Worm (Caenorhabditis elegans): ENCODE measurements around the gene F59E12.9.

The F59E12.9 gene

DNA sequence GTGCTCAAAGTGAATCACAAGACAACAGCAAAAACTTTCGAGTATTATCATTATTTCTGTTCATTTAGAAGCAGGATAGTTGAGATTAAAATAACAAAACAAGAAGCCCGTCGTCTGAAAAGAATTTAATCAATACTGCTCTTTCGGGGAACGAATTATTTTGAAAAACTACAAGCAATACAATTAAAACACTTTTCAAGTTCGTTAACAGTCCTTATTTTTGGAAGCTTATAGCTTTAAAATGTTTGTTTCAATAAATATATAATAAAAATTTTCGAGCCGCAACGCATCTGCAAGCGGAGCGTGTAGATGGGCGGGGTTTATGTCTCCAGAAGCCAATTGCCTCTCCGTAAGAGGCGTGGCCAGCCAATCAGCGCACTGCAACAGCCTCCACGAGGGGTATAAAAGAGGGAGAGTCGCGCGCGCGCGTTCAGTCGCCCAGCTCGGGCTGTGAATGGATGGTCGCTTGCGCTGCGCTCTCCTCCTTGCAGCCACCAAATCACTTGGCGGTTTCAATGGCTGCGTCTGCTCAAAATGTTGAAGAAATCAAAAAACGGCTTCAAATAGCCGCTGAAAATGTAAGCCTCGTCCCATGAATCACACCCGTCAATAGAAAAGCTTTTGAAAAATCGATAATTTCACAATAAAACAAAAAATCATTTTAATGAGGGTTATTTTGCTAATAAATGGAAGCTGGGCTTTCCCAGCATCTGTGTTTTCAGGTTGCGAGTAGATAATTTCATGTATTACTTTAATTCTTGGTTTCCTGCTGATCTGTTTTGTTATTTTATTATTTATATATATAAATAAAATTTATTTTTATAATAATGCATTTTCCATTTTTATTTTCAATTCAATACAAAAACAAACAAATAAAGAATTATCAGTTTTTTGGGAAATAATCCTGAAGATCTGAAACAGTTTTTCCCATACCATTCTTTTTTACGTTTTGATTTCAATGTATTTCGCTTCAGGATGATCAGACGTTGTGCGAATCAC lies 14.2 kb upstream of the F59E12.9 start, which contains the start of the genes ift-43 and mdt-26:
Gene ift-43 (minus strand): TSS at position 51 of the 999 bp plus-strand sequence.
Gene mdt-26 (plus strand): TSS at position 446 of the 999 bp plus-strand sequence.
- TF ChIP-seq lin-39 (tag; optimal IDR thresholded peaks at IDR 0.05): no peak
- peak; percentile 54 for TF ChIP-seq nhr-237 (tag; optimal IDR thresholded peaks at IDR 0.05)
- TF ChIP-seq nhr-12 (tag; optimal IDR thresholded peaks at IDR 0.05): no peak
- peak; percentile 81 for TF ChIP-seq egl-27 (tag; optimal IDR thresholded peaks at IDR 0.05)
- peak; percentile 80 for TF ChIP-seq crh-2 (tag; optimal IDR thresholded peaks at IDR 0.05)
- TF ChIP-seq snpc-4 (tag; optimal IDR thresholded peaks at IDR 0.05): no peak
- TF ChIP-seq ZK546.5 (tag; optimal IDR thresholded peaks at IDR 0.05): peak; percentile 3
- peak; percentile 20 for TF ChIP-seq blmp-1 (tag; optimal IDR thresholded peaks at IDR 0.05; ENCODE audit: insufficient read depth)
- peak; percentile 78 to 88 for TF ChIP-seq lsy-2 (tag; optimal IDR thresholded peaks at IDR 0.05)
- TF ChIP-seq nhr-77 (tag; optimal IDR thresholded peaks at IDR 0.05): no peak
- TF ChIP-seq F13H6.1 (tag; optimal IDR thresholded peaks at IDR 0.05): peak; percentile 85
- no peak for TF ChIP-seq aly-2 (tag; optimal IDR thresholded peaks at IDR 0.05)
- TF ChIP-seq unc-62 (GFP tag; optimal IDR thresholded peaks at IDR 0.05): no peak
- no peak for TF ChIP-seq nhr-23 (tag; optimal IDR thresholded peaks at IDR 0.05)
- peak; percentile 89 for TF ChIP-seq lin-11 (tag; optimal IDR thresholded peaks at IDR 0.05)
- TF ChIP-seq ztf-1 (GFP tag; conservative IDR thresholded peaks at IDR 0.05): no peak
- peak; percentile 57 for TF ChIP-seq gmeb-1 (tag; optimal IDR thresholded peaks at IDR 0.05)
- peak; percentile 81 for TF ChIP-seq ceh-16 (tag; optimal IDR thresholded peaks at IDR 0.05)
- TF ChIP-seq alr-1 (tag; optimal IDR thresholded peaks at IDR 0.05): no peak
- no peak for TF ChIP-seq dmd-4 (tag; optimal IDR thresholded peaks at IDR 0.05)
- no peak for TF ChIP-seq peb-1 (tag; optimal IDR thresholded peaks at IDR 0.05)
- no peak for TF ChIP-seq elt-1 (tag; optimal IDR thresholded peaks at IDR 0.05)
- no peak for TF ChIP-seq elt-3 (tag; optimal IDR thresholded peaks at IDR 0.05)
- TF ChIP-seq skn-1 (tag; optimal IDR thresholded peaks at IDR 0.05): no peak
- peak; percentile 62 for TF ChIP-seq nhr-129 (tag; optimal IDR thresholded peaks at IDR 0.05)
- TF ChIP-seq nhr-6 (tag; optimal IDR thresholded peaks at IDR 0.05): peak; percentile 68
- no peak for TF ChIP-seq nhr-11 (tag; optimal IDR thresholded peaks at IDR 0.05)
- TF ChIP-seq ztf-11 (tag; optimal IDR thresholded peaks at IDR 0.05): no peak
- TF ChIP-seq nhr-25 (tag; optimal IDR thresholded peaks at IDR 0.05): peak; percentile 51
- peak; percentile 78 for TF ChIP-seq unc-55 (GFP tag; optimal IDR thresholded peaks at IDR 0.05)
- peak; percentile 78 for TF ChIP-seq nhr-21 (tag; optimal IDR thresholded peaks at IDR 0.05)
- TF ChIP-seq sma-3 (GFP tag; optimal IDR thresholded peaks at IDR 0.05): peak; percentile 81
- peak; percentile 100 for TF ChIP-seq ama-1 (optimal IDR thresholded peaks at IDR 0.05)
- TF ChIP-seq sem-4 (tag; optimal IDR thresholded peaks at IDR 0.05): peak; percentile 67
- peak; percentile 61 for TF ChIP-seq zag-1 (tag; optimal IDR thresholded peaks at IDR 0.05)
- peak; percentile 75 for TF ChIP-seq sma-9 (GFP tag; optimal IDR thresholded peaks at IDR 0.05)
- no peak for TF ChIP-seq sma-9 (tag; optimal IDR thresholded peaks at IDR 0.05)
- peak; percentile 50 for TF ChIP-seq C34F6.9 (tag; optimal IDR thresholded peaks at IDR 0.05)
- peak; percentile 34 for TF ChIP-seq mab-5 (tag; optimal IDR thresholded peaks at IDR 0.05)
- no peak for TF ChIP-seq mbf-1 (tag; optimal IDR thresholded peaks at IDR 0.05)
- TF ChIP-seq ceh-82 (tag; optimal IDR thresholded peaks at IDR 0.05): peak; percentile 9
- TF ChIP-seq R02D3.7 (tag; optimal IDR thresholded peaks at IDR 0.05): no peak
- peak; percentile 73 for TF ChIP-seq ztf-4 (tag; optimal IDR thresholded peaks at IDR 0.05)
- TF ChIP-seq lin-13 (GFP tag; optimal IDR thresholded peaks at IDR 0.05): peak; percentile 81
- TF ChIP-seq nhr-10 (tag; optimal IDR thresholded peaks at IDR 0.05): peak; percentile 72
- TF ChIP-seq fos-1 (tag; optimal IDR thresholded peaks at IDR 0.05): peak; percentile 53
- TF ChIP-seq Y55F3AM.14 (GFP tag; optimal IDR thresholded peaks at IDR 0.05): peak; percentile 6
- peak; percentile 57 to 73 for TF ChIP-seq mdl-1 (tag; optimal IDR thresholded peaks at IDR 0.05)
- TF ChIP-seq unc-39 (tag; optimal IDR thresholded peaks at IDR 0.05): peak; percentile 8
